Fruit fly (Drosophila melanogaster) whole organism, pupa: ENCODE measurements around the gene CG7011.

Experiments used
- CG10348 ChIP-seq: fragments of 200-800 bp; sonication (Bioruptor generic); IDR thresholded peaks from 2 replicates; pipeline ENCODE4 v1.3.6; 2022; ENCODE audit warnings: missing biosample characterization, missing genetic modification characterization
- CG13204 ChIP-seq: fragments of 200-800 bp; sonication (Bioruptor generic); optimal IDR thresholded peaks from 2 replicates; lab custom pipeline; 2018; ENCODE audit warnings: missing biosample characterization, mild to moderate bottlenecking, missing genetic modification characterization, moderate library complexity
- CG14655 ChIP-seq: fragments of 200-800 bp; sonication (Bioruptor generic); optimal IDR thresholded peaks from 3 replicates; lab custom pipeline; 2017; ENCODE audit warnings: mild to moderate bottlenecking, missing biosample characterization, missing genetic modification reagents, missing genetic modification characterization
- CG15710 ChIP-seq: fragments of 200-800 bp; sonication (Bioruptor generic); optimal IDR thresholded peaks from 2 replicates; lab custom pipeline; 2018; ENCODE audit warnings: missing biosample characterization, mild to moderate bottlenecking, missing genetic modification characterization, moderate library complexity
- CG32121 ChIP-seq: fragments of 200-800 bp; sonication (Bioruptor generic); IDR thresholded peaks from 2 replicates; pipeline ENCODE4 v1.3.6; 2022; ENCODE audit warnings: missing biosample characterization, missing genetic modification characterization
- CG34367 ChIP-seq: fragments of 200-800 bp; sonication (Bioruptor generic); optimal IDR thresholded peaks from 2 replicates; lab custom pipeline; 2018; ENCODE audit warnings: missing biosample characterization, mild to moderate bottlenecking, missing genetic modification characterization
- CG8159 ChIP-seq: fragments of 200-800 bp; sonication (Bioruptor generic); optimal IDR thresholded peaks from 3 replicates; lab custom pipeline; 2018; ENCODE audit warnings: missing biosample characterization, mild to moderate bottlenecking, missing genetic modification characterization, moderate library complexity
- CG9948 ChIP-seq: fragments of 200-800 bp; sonication (Bioruptor generic); optimal IDR thresholded peaks from 2 replicates; lab custom pipeline; 2018; ENCODE audit warnings: missing biosample characterization, mild to moderate bottlenecking, missing genetic modification characterization, moderate library complexity
- D1 ChIP-seq: fragments of 200-800 bp; sonication (Bioruptor generic); optimal IDR thresholded peaks from 2 replicates; lab custom pipeline; 2018; ENCODE audit warnings: missing biosample characterization, mild to moderate bottlenecking, missing genetic modification characterization, moderate library complexity
- EcR ChIP-seq: fragments of 200-800 bp; sonication (Bioruptor generic); optimal IDR thresholded peaks from 3 replicates; lab custom pipeline; 2019; ENCODE audit warnings: missing biosample characterization, missing genetic modification characterization, mild to moderate bottlenecking, moderate library complexity, missing genetic modification reagents
- Ets98B ChIP-seq: fragments of 200-800 bp; sonication (Bioruptor generic); IDR thresholded peaks from 2 replicates; pipeline ENCODE4 v1.3.6; 2022; ENCODE audit warnings: missing biosample characterization, missing genetic modification characterization
- Snoo ChIP-seq: fragments of 200-800 bp; sonication (Bioruptor generic); optimal IDR thresholded peaks from 3 replicates; lab custom pipeline; 2017; ENCODE audit warnings: missing biosample characterization, mild to moderate bottlenecking, missing genetic modification characterization, inconsistent platforms
- fd96Ca ChIP-seq: fragments of 200-800 bp; sonication (Bioruptor generic); IDR thresholded peaks from 3 replicates; pipeline ENCODE4 v1.3.6; 2022; ENCODE audit warnings: missing biosample characterization, missing genetic modification characterization
- rn ChIP-seq: fragments of 200-800 bp; sonication (Bioruptor generic); IDR thresholded peaks from 2 replicates; pipeline ENCODE4 v1.3.6; 2022; ENCODE audit warnings: missing biosample characterization, missing genetic modification characterization

DNA sequence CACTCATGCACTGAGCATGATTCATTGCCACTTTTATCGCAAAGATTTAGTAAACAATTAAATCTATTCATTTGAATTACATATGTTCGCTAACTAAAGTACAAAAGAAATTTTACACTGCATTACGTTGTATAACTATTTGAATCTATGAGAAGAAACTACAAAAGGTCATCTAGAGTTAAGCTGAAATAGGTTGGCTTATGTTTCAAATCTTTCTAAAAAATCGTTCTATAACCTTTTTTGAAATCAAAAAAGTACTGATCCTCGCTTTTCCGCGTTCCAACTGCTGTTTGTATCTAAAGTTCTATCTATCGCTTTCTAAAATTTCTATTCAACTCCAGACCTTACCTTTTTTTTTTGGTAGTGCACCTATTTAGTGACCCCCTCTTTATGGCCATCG, 37.7 kb downstream of the CG7011 start:
- TF ChIP-seq fd96Ca (GFP tag; lab: Robert Waterston, UW) (no peak), CG32121 (GFP tag; lab: Robert Waterston, UW) (no peak), CG8159 (tag; lab: Kevin White, UChicago) (no peak), CG15710 (tag; lab: Kevin White, UChicago) (no peak), CG13204 (GFP tag; lab: Kevin White, UChicago) (no peak), CG14655 (no peak), CG9948 (tag; lab: Kevin White, UChicago) (peak; percentile 30), EcR (GFP tag; lab: Kevin White, UChicago) (no peak), D1 (tag; lab: Kevin White, UChicago) (no peak), rn (no peak), Ets98B (GFP tag; lab: Robert Waterston, UW) (no peak), CG10348 (GFP tag; lab: Robert Waterston, UW) (no peak), CG34367 (no peak), Snoo (tag; lab: Kevin White, UChicago) (no peak)
